Fruit fly (Drosophila melanogaster): Measurements from ENCODE around the gene msd1.

dm6 chr3L:1349397-1349796 lies 17.9 kb downstream of the msd1 start:
- TF ChIP-seq ttk (optimal IDR thresholded peaks at IDR 0.05) (no peak), h (optimal IDR thresholded peaks at IDR 0.05) (no peak), insv (optimal IDR thresholded peaks at IDR 0.05) (no peak)

All from Kc167 (cell line).